Worm (Caenorhabditis elegans): ENCODE measurements around the gene col-42.

ce11 chrV:18687361-18687760 is 49.1 kb downstream of the col-42 start:
- TF ChIP-seq snpc-4 (tag; optimal IDR thresholded peaks at IDR 0.05) (no peak), fkh-10 (GFP tag; optimal IDR thresholded peaks at IDR 0.05) (no peak), unc-39 (tag; optimal IDR thresholded peaks at IDR 0.05) (no peak), ama-1 (optimal IDR thresholded peaks at IDR 0.05) (no peak), ceh-16 (tag; optimal IDR thresholded peaks at IDR 0.05) (no peak)
